Fruit fly (Drosophila melanogaster) whole organism, pupa: ENCODE results near the gene CG10477.

Source experiments
- CG10348 ChIP-seq: fragments of 200-800 bp; sonication (Bioruptor generic); IDR thresholded peaks from 2 replicates; pipeline ENCODE4 v1.3.6; 2022; ENCODE audit warnings: missing biosample characterization, missing genetic modification characterization
- CG12605 ChIP-seq: fragments of 200-800 bp; sonication (Bioruptor generic); IDR thresholded peaks from 2 replicates; pipeline ENCODE4 v1.3.6; 2022; ENCODE audit warnings: missing biosample characterization, missing genetic modification characterization
- CG13204 ChIP-seq: fragments of 200-800 bp; sonication (Bioruptor generic); optimal IDR thresholded peaks from 2 replicates; lab custom pipeline; 2018; ENCODE audit warnings: missing biosample characterization, mild to moderate bottlenecking, missing genetic modification characterization, moderate library complexity
- CG14655 ChIP-seq: fragments of 200-800 bp; sonication (Bioruptor generic); optimal IDR thresholded peaks from 3 replicates; lab custom pipeline; 2017; ENCODE audit warnings: mild to moderate bottlenecking, missing biosample characterization, missing genetic modification reagents, missing genetic modification characterization
- CG15710 ChIP-seq: fragments of 200-800 bp; sonication (Bioruptor generic); optimal IDR thresholded peaks from 2 replicates; lab custom pipeline; 2018; ENCODE audit warnings: missing biosample characterization, mild to moderate bottlenecking, missing genetic modification characterization, moderate library complexity
- CG17806 ChIP-seq: fragments of 200-800 bp; sonication (Bioruptor generic); optimal IDR thresholded peaks from 2 replicates; lab custom pipeline; 2018; ENCODE audit warnings: missing biosample characterization, mild to moderate bottlenecking, missing genetic modification characterization, moderate library complexity
- CG32121 ChIP-seq: fragments of 200-800 bp; sonication (Bioruptor generic); IDR thresholded peaks from 2 replicates; pipeline ENCODE4 v1.3.6; 2022; ENCODE audit warnings: missing biosample characterization, missing genetic modification characterization
- CG34367 ChIP-seq: fragments of 200-800 bp; sonication (Bioruptor generic); optimal IDR thresholded peaks from 2 replicates; lab custom pipeline; 2018; ENCODE audit warnings: missing biosample characterization, mild to moderate bottlenecking, missing genetic modification characterization
- CG4496 ChIP-seq: fragments of 200-800 bp; sonication (Bioruptor generic); IDR thresholded peaks from 3 replicates; pipeline ENCODE4 v1.3.6; 2022; ENCODE audit warnings: missing biosample characterization, missing genetic modification characterization
- CG8159 ChIP-seq: fragments of 200-800 bp; sonication (Bioruptor generic); optimal IDR thresholded peaks from 3 replicates; lab custom pipeline; 2018; ENCODE audit warnings: missing biosample characterization, mild to moderate bottlenecking, missing genetic modification characterization, moderate library complexity
- CG8301 ChIP-seq: fragments of 200-800 bp; sonication (Bioruptor generic); optimal IDR thresholded peaks from 2 replicates; lab custom pipeline; 2018; ENCODE audit warnings: missing biosample characterization, mild to moderate bottlenecking, missing genetic modification characterization
- CG9948 ChIP-seq: fragments of 200-800 bp; sonication (Bioruptor generic); optimal IDR thresholded peaks from 2 replicates; lab custom pipeline; 2018; ENCODE audit warnings: missing biosample characterization, mild to moderate bottlenecking, missing genetic modification characterization, moderate library complexity
- D1 ChIP-seq: fragments of 200-800 bp; sonication (Bioruptor generic); optimal IDR thresholded peaks from 2 replicates; lab custom pipeline; 2018; ENCODE audit warnings: missing biosample characterization, mild to moderate bottlenecking, missing genetic modification characterization, moderate library complexity
- EcR ChIP-seq: fragments of 200-800 bp; sonication (Bioruptor generic); optimal IDR thresholded peaks from 3 replicates; lab custom pipeline; 2019; ENCODE audit warnings: missing biosample characterization, missing genetic modification characterization, mild to moderate bottlenecking, moderate library complexity, missing genetic modification reagents
- Ets98B ChIP-seq: fragments of 200-800 bp; sonication (Bioruptor generic); IDR thresholded peaks from 2 replicates; pipeline ENCODE4 v1.3.6; 2022; ENCODE audit warnings: missing biosample characterization, missing genetic modification characterization
- Pif1A ChIP-seq: fragments of 200-800 bp; sonication (Bioruptor generic); optimal IDR thresholded peaks from 3 replicates; lab custom pipeline; 2016; ENCODE audit warnings: missing biosample characterization, missing genetic modification characterization
- Pif1B ChIP-seq: fragments of 200-800 bp; sonication (Bioruptor generic); optimal IDR thresholded peaks from 3 replicates; lab custom pipeline; 2016; ENCODE audit warnings: missing biosample characterization, missing genetic modification characterization
- Snoo ChIP-seq: fragments of 200-800 bp; sonication (Bioruptor generic); optimal IDR thresholded peaks from 3 replicates; lab custom pipeline; 2017; ENCODE audit warnings: missing biosample characterization, mild to moderate bottlenecking, missing genetic modification characterization, inconsistent platforms
- fd96Ca ChIP-seq: fragments of 200-800 bp; sonication (Bioruptor generic); IDR thresholded peaks from 3 replicates; pipeline ENCODE4 v1.3.6; 2022; ENCODE audit warnings: missing biosample characterization, missing genetic modification characterization
- gl ChIP-seq: fragments of 200-800 bp; sonication (Bioruptor generic); optimal IDR thresholded peaks from 2 replicates; lab custom pipeline; 2018; ENCODE audit warnings: missing biosample characterization, mild to moderate bottlenecking, missing genetic modification characterization
- rn ChIP-seq: fragments of 200-800 bp; sonication (Bioruptor generic); IDR thresholded peaks from 2 replicates; pipeline ENCODE4 v1.3.6; 2022; ENCODE audit warnings: missing biosample characterization, missing genetic modification characterization

The CG10477 gene

dm6 chr3L:5996520-5996919 lies 37.9 kb downstream of the CG10477 start:
- no peak for TF ChIP-seq EcR
- TF ChIP-seq CG4496: no peak
- TF ChIP-seq Ets98B (GFP tag; lab: Robert Waterston, UW): no peak
- no peak for TF ChIP-seq CG8301 (tag; lab: Kevin White, UChicago)
- TF ChIP-seq D1 (tag; lab: Kevin White, UChicago): no peak
- TF ChIP-seq CG14655 (GFP tag; lab: Kevin White, UChicago): no peak
- TF ChIP-seq CG15710 (tag; lab: Kevin White, UChicago): no peak
- no peak for TF ChIP-seq CG13204 (GFP tag; lab: Kevin White, UChicago)
- no peak for TF ChIP-seq CG10348 (GFP tag; lab: Robert Waterston, UW)
- TF ChIP-seq Pif1A (GFP tag; lab: Kevin White, UChicago): no peak
- no peak for TF ChIP-seq CG8159 (tag; lab: Kevin White, UChicago)
- no peak for TF ChIP-seq CG9948
- no peak for TF ChIP-seq fd96Ca (GFP tag; lab: Robert Waterston, UW)
- no peak for TF ChIP-seq CG32121 (GFP tag; lab: Robert Waterston, UW)
- no peak for TF ChIP-seq CG17806 (tag; lab: Kevin White, UChicago)
- TF ChIP-seq CG12605 (GFP tag; lab: Robert Waterston, UW): no peak
- no peak for TF ChIP-seq gl (tag; lab: Kevin White, UChicago)

- TF ChIP-seq CG12605 (GFP tag; lab: Robert Waterston, UW) (no peak), CG10348 (GFP tag; lab: Robert Waterston, UW) (no peak), CG34367 (no peak), Pif1A (GFP tag; lab: Kevin White, UChicago) (no peak), rn (GFP tag; lab: Robert Waterston, UW) (no peak), CG17806 (tag; lab: Kevin White, UChicago) (no peak), CG14655 (GFP tag; lab: Kevin White, UChicago) (no peak), CG8159 (tag; lab: Kevin White, UChicago) (no peak), Pif1B (GFP tag; lab: Kevin White, UChicago) (no peak), CG15710 (tag; lab: Kevin White, UChicago) (no peak), EcR (no peak), CG9948 (no peak), CG13204 (GFP tag; lab: Kevin White, UChicago) (no peak), Snoo (tag; lab: Kevin White, UChicago) (no peak), gl (tag; lab: Kevin White, UChicago) (no peak), Ets98B (GFP tag; lab: Robert Waterston, UW) (no peak), CG32121 (GFP tag; lab: Robert Waterston, UW) (no peak)
Measured at dm6 chr3L:5993701-5994499, 40.5 kb downstream of the CG10477 start.

dm6 chr3L:5992916-5993315 lies 41.5 kb downstream of the CG10477 start:
- TF ChIP-seq gl (tag; lab: Kevin White, UChicago) (no peak), CG10348 (GFP tag; lab: Robert Waterston, UW) (no peak), Pif1A (GFP tag; lab: Kevin White, UChicago) (no peak), CG13204 (GFP tag; lab: Kevin White, UChicago) (no peak), fd96Ca (GFP tag; lab: Robert Waterston, UW) (no peak)

dm6 chr3L:5992249-5992648 lies 42.2 kb downstream of the CG10477 start:
- TF ChIP-seq Pif1B (GFP tag; lab: Kevin White, UChicago): no peak
- TF ChIP-seq rn (GFP tag; lab: Robert Waterston, UW): no peak
- no peak for TF ChIP-seq CG12605 (GFP tag; lab: Robert Waterston, UW)
- no peak for TF ChIP-seq Pif1A (GFP tag; lab: Kevin White, UChicago)
- TF ChIP-seq CG4496: no peak
- TF ChIP-seq D1 (tag; lab: Kevin White, UChicago): no peak
- no peak for TF ChIP-seq EcR

dm6 chr3L:5989391-5990156 lies 44.8 kb downstream of the CG10477 start:
- TF ChIP-seq CG9948 (peak; percentile 3), Pif1A (GFP tag; lab: Kevin White, UChicago) (no peak), CG14655 (GFP tag; lab: Kevin White, UChicago) (peak; percentile 8), Pif1B (GFP tag; lab: Kevin White, UChicago) (no peak), CG12605 (GFP tag; lab: Robert Waterston, UW) (no peak), CG32121 (GFP tag; lab: Robert Waterston, UW) (no peak), CG4496 (no peak), CG13204 (GFP tag; lab: Kevin White, UChicago) (no peak), CG10348 (GFP tag; lab: Robert Waterston, UW) (no peak), CG8159 (tag; lab: Kevin White, UChicago) (peak; percentile 39), CG15710 (tag; lab: Kevin White, UChicago) (peak; percentile 5), CG17806 (tag; lab: Kevin White, UChicago) (peak; percentile 7)
